Fruit fly (Drosophila melanogaster) whole organism, embryonic: ENCODE measurements around the gene spn-B.
A peak's percentile ranks its signal among the peaks of the same experiment; 100 is the strongest.

Experiments
- Ada2b ChIP-seq: fragments of 200-800 bp; sonication (Bioruptor generic); IDR thresholded peaks from 2 replicates; pipeline ENCODE4 v1.3.6; 2022; ENCODE audit warnings: missing biosample characterization, missing genetic modification characterization
- CG10267 ChIP-seq: fragments of 200-800 bp; sonication (Bioruptor generic); optimal IDR thresholded peaks from 2 replicates; lab custom pipeline; 2018; ENCODE audit warnings: missing biosample characterization, mild to moderate bottlenecking, missing genetic modification characterization, moderate library complexity
- CG10274 ChIP-seq: fragments of 200-800 bp; sonication (Bioruptor generic); optimal IDR thresholded peaks from 3 replicates; lab custom pipeline; 2017; ENCODE audit warnings: missing biosample characterization, mild to moderate bottlenecking, missing genetic modification characterization
- CG10565 ChIP-seq: fragments of 200-800 bp; sonication (Bioruptor generic); optimal IDR thresholded peaks from 3 replicates; lab custom pipeline; 2016; ENCODE audit warnings: missing biosample characterization, mild to moderate bottlenecking, missing genetic modification characterization
- CG11247 ChIP-seq: fragments of 200-800 bp; sonication (Bioruptor generic); IDR thresholded peaks from 2 replicates; pipeline ENCODE4 v1.3.6; 2022; ENCODE audit warnings: missing biosample characterization, missing genetic modification characterization
- CG1233 ChIP-seq: fragments of 200-800 bp; sonication (Bioruptor generic); optimal IDR thresholded peaks from 4 replicates; lab custom pipeline; 2018; ENCODE audit warnings: missing biosample characterization, mild to moderate bottlenecking, missing genetic modification characterization
- CG12942 ChIP-seq: fragments of 200-800 bp; sonication (Bioruptor generic); optimal IDR thresholded peaks from 3 replicates; lab custom pipeline; 2016; ENCODE audit warnings: missing biosample characterization, missing genetic modification characterization
- CG15514 ChIP-seq: fragments of 200-800 bp; sonication (Bioruptor generic); optimal IDR thresholded peaks from 3 replicates; lab custom pipeline; 2017; ENCODE audit warnings: missing biosample characterization, missing genetic modification characterization, mild to moderate bottlenecking, moderate library complexity, missing genetic modification reagents
- CG17186 ChIP-seq: fragments of 200-800 bp; sonication (Bioruptor generic); optimal IDR thresholded peaks from 3 replicates; lab custom pipeline; 2017; ENCODE audit warnings: missing biosample characterization, missing genetic modification reagents, missing genetic modification characterization
- CG18011 ChIP-seq: fragments of 200-800 bp; sonication (Bioruptor generic); optimal IDR thresholded peaks from 2 replicates; lab custom pipeline; 2017; ENCODE audit warnings: missing biosample characterization, missing genetic modification characterization, mild to moderate bottlenecking, moderate library complexity, missing genotype
- CG2116 ChIP-seq: fragments of 200-800 bp; sonication (Bioruptor generic); optimal IDR thresholded peaks from 3 replicates; lab custom pipeline; 2018; ENCODE audit warnings: missing biosample characterization, mild to moderate bottlenecking, missing genetic modification characterization
- CG2129 ChIP-seq: fragments of 200-800 bp; sonication (Bioruptor generic); IDR thresholded peaks from 2 replicates; pipeline ENCODE4 v1.3.6; 2022; ENCODE audit warnings: missing biosample characterization, missing genetic modification characterization; ENCODE audit not compliant: partially characterized antibody
- CG3065 ChIP-seq: fragments of 200-800 bp; sonication (Bioruptor generic); optimal IDR thresholded peaks from 2 replicates; lab custom pipeline; 2016; ENCODE audit warnings: missing biosample characterization, missing genetic modification characterization
- CG33557 ChIP-seq: fragments of 200-800 bp; sonication (Bioruptor generic); optimal IDR thresholded peaks from 2 replicates; lab custom pipeline; 2019; ENCODE audit warnings: missing biosample characterization, mild to moderate bottlenecking, missing genetic modification characterization, moderate library complexity
- CG4282 ChIP-seq: fragments of 200-800 bp; sonication (Bioruptor generic); optimal IDR thresholded peaks from 2 replicates; lab custom pipeline; 2016; ENCODE audit warnings: missing biosample characterization, missing genetic modification characterization
- CG43689 ChIP-seq: fragments of 200-800 bp; sonication (Bioruptor generic); IDR thresholded peaks from 2 replicates; pipeline ENCODE4 v1.3.6; 2022; ENCODE audit warnings: missing biosample characterization, missing genetic modification characterization
- CG4404 ChIP-seq: fragments of 200-800 bp; sonication (Bioruptor generic); IDR thresholded peaks from 2 replicates; pipeline ENCODE4 v1.3.6; 2022; ENCODE audit warnings: missing biosample characterization, missing genetic modification characterization
- CG4424 ChIP-seq: fragments of 200-800 bp; sonication (Bioruptor generic); optimal IDR thresholded peaks from 3 replicates; lab custom pipeline; 2016; ENCODE audit warnings: missing biosample characterization, missing genetic modification characterization
- CG6689 ChIP-seq: fragments of 200-800 bp; sonication (Bioruptor generic); IDR thresholded peaks from 2 replicates; pipeline ENCODE4 v1.3.6; 2022; ENCODE audit warnings: missing biosample characterization, missing genetic modification characterization
- CG6813 ChIP-seq: fragments of 200-800 bp; sonication (Bioruptor generic); optimal IDR thresholded peaks from 2 replicates; lab custom pipeline; 2017; ENCODE audit warnings: missing biosample characterization, missing genetic modification characterization, mild to moderate bottlenecking, moderate library complexity, missing genetic modification reagents
- CG7271 ChIP-seq: fragments of 200-800 bp; sonication (Bioruptor generic); optimal IDR thresholded peaks from 2 replicates; lab custom pipeline; 2018; ENCODE audit warnings: missing biosample characterization, mild to moderate bottlenecking, missing genetic modification characterization, moderate library complexity
- CG7963 ChIP-seq: fragments of 200-800 bp; sonication (Bioruptor generic); IDR thresholded peaks from 3 replicates; pipeline ENCODE4 v1.3.6; 2022; ENCODE audit warnings: missing biosample characterization, missing genetic modification characterization; ENCODE audit not compliant: partially characterized antibody
- CG8089 ChIP-seq: fragments of 200-800 bp; sonication (Bioruptor generic); optimal IDR thresholded peaks from 3 replicates; lab custom pipeline; 2016; ENCODE audit warnings: missing biosample characterization, missing genetic modification characterization
- CG9817 ChIP-seq: fragments of 200-800 bp; sonication (Bioruptor generic); optimal IDR thresholded peaks from 2 replicates; lab custom pipeline; 2018; ENCODE audit warnings: missing biosample characterization, mild to moderate bottlenecking, missing genetic modification characterization, moderate library complexity
- CG9932 ChIP-seq: fragments of 200-800 bp; sonication (Bioruptor generic); IDR thresholded peaks from 2 replicates; pipeline ENCODE4 v1.3.6; 2022; ENCODE audit warnings: missing biosample characterization, missing genetic modification characterization
- Dll ChIP-seq: fragments of 200-800 bp; sonication (Bioruptor generic); IDR thresholded peaks from 4 replicates; pipeline ENCODE4 v1.3.6; 2022; ENCODE audit warnings: missing biosample characterization, missing genetic modification characterization; ENCODE audit not compliant: partially characterized antibody
- Ets65A ChIP-seq: fragments of 200-800 bp; sonication (Bioruptor generic); peaks from one replicate; lab custom pipeline; 2016; ENCODE audit warnings: missing biosample characterization, missing genetic modification characterization
- HLHmδ ChIP-seq: fragments of 200-800 bp; sonication (Bioruptor generic); optimal IDR thresholded peaks from 2 replicates; lab custom pipeline; 2018; ENCODE audit warnings: missing biosample characterization, mild to moderate bottlenecking, missing genetic modification characterization, moderate library complexity
- HmgD ChIP-seq: fragments of 200-800 bp; sonication (Bioruptor generic); optimal IDR thresholded peaks from 3 replicates; lab custom pipeline; 2016; ENCODE audit warnings: missing biosample characterization, missing genetic modification characterization
- Hr39 ChIP-seq: fragments of >200 bp; optimal IDR thresholded peaks from 2 replicates; lab custom pipeline; 2017
- Jarid2 ChIP-seq: fragments of 200-800 bp; sonication (Bioruptor generic); optimal IDR thresholded peaks from 3 replicates; lab custom pipeline; 2017; ENCODE audit warnings: mild to moderate bottlenecking, missing biosample characterization, missing genetic modification reagents, missing genetic modification characterization
- Myb ChIP-seq: fragments of 200-800 bp; sonication (Bioruptor generic); optimal IDR thresholded peaks from 2 replicates; lab custom pipeline; 2016; ENCODE audit warnings: missing biosample characterization, missing genetic modification characterization
- dan ChIP-seq: fragments of 200-800 bp; sonication (Bioruptor generic); IDR thresholded peaks from 2 replicates; pipeline ENCODE4 v1.3.6; 2022; ENCODE audit warnings: missing biosample characterization, missing genetic modification characterization
- esg ChIP-seq: fragments of 200-800 bp; sonication (Bioruptor generic); conservative IDR thresholded peaks from 2 replicates; pipeline ENCODE4 v1.3.6; 2022; ENCODE audit warnings: missing biosample characterization, missing genetic modification characterization
- ewg ChIP-seq: fragments of 200-800 bp; sonication (Bioruptor generic); optimal IDR thresholded peaks from 3 replicates; lab custom pipeline; 2017; ENCODE audit warnings: mild to moderate bottlenecking, missing biosample characterization, missing genetic modification reagents, missing genetic modification characterization
- gem ChIP-seq: fragments of 200-800 bp; sonication (Bioruptor generic); optimal IDR thresholded peaks from 2 replicates; lab custom pipeline; 2019; ENCODE audit warnings: missing biosample characterization, mild to moderate bottlenecking, missing genetic modification characterization, moderate library complexity
- jing ChIP-seq: fragments of 200-800 bp; sonication (Bioruptor generic); optimal IDR thresholded peaks from 2 replicates; lab custom pipeline; 2018; ENCODE audit warnings: missing biosample characterization, mild to moderate bottlenecking, missing genetic modification characterization
- jumu ChIP-seq: fragments of 200-800 bp; sonication (Bioruptor generic); optimal IDR thresholded peaks from 3 replicates; lab custom pipeline; 2016; ENCODE audit warnings: missing biosample characterization, missing genetic modification characterization
- lab ChIP-seq: fragments of 200-800 bp; sonication (Bioruptor generic); optimal IDR thresholded peaks from 3 replicates; lab custom pipeline; 2017; ENCODE audit warnings: missing biosample characterization, missing genetic modification characterization, mild to moderate bottlenecking, moderate library complexity, missing genetic modification reagents
- luna ChIP-seq: fragments of 200-800 bp; sonication (Bioruptor generic); optimal IDR thresholded peaks from 2 replicates; lab custom pipeline; 2016; ENCODE audit warnings: missing biosample characterization, missing genetic modification characterization
- mld ChIP-seq: fragments of 200-800 bp; sonication (Bioruptor generic); IDR thresholded peaks from 3 replicates; pipeline ENCODE4 v1.3.6; 2022; ENCODE audit warnings: missing biosample characterization, missing genetic modification characterization; ENCODE audit not compliant: partially characterized antibody
- nerfin-1 ChIP-seq: fragments of 200-800 bp; sonication (Bioruptor generic); optimal IDR thresholded peaks from 3 replicates; lab custom pipeline; 2019; ENCODE audit warnings: missing biosample characterization, mild to moderate bottlenecking, missing genetic modification characterization, moderate library complexity
- pan ChIP-seq, 4 experiments: fragments of >200 bp in 3 of 4; fragments of 200-800 bp in 1 of 4; sonication (Bioruptor generic) in 1 of 4; optimal IDR thresholded peaks in 3 of 4; IDR thresholded peaks in 1 of 4; 2 replicates each; pipeline versions ENCODE4 v1.3.6 to Lab custom; 2017 to 2022; ENCODE audit warnings: missing biosample characterization in 2 of 4, missing genetic modification characterization in 2 of 4, mixed read lengths in 1 of 4
- pita ChIP-seq: fragments of 200-800 bp; sonication (Bioruptor generic); optimal IDR thresholded peaks from 2 replicates; lab custom pipeline; 2017; ENCODE audit warnings: missing biosample characterization, mild to moderate bottlenecking, missing genetic modification characterization
- prd ChIP-seq, 3 experiments: fragments of >200 bp in 2 of 3; fragments of 200-800 bp in 1 of 3; sonication (Bioruptor generic) in 1 of 3; optimal IDR thresholded peaks in 2 of 3; IDR thresholded peaks in 1 of 3; 2 replicates in 2 of 3; 3 replicates in 1 of 3; pipeline versions ENCODE4 v1.3.6 to Lab custom; 2017 to 2022; ENCODE audit warnings: missing biosample characterization in 1 of 3, missing genetic modification characterization in 1 of 3
- run ChIP-seq: fragments of 200-800 bp; sonication (Bioruptor generic); optimal IDR thresholded peaks from 3 replicates; lab custom pipeline; 2018; ENCODE audit warnings: missing biosample characterization, mild to moderate bottlenecking, missing genetic modification characterization

Gene spn-B

dm6 chr3R:14346838-14347745, 19.2 kb downstream of the spn-B start (continued):
- TF ChIP-seq dan (GFP tag; lab: Robert Waterston, UW) (no peak), CG11247 (GFP tag; lab: Robert Waterston, UW) (no peak), ewg (GFP tag; lab: Kevin White, UChicago) (no peak), CG1233 (GFP tag; lab: Kevin White, UChicago) (peak; percentile 15), pan (optimal IDR thresholded peaks at IDR 0.05; lab: Kevin White, UChicago) (no peak), pan (GFP tag; optimal IDR thresholded peaks at IDR 0.05 in 1 of 2, IDR thresholded peaks at IDR 0.05 in 1 of 2) (peak in 1 of 2 experiments; percentile 61), CG4404 (GFP tag; lab: Robert Waterston, UW) (no peak), Myb (GFP tag; lab: Kevin White, UChicago) (no peak), HLHmδ (GFP tag; lab: Kevin White, UChicago) (no peak), Jarid2 (GFP tag; lab: Kevin White, UChicago) (peak; percentile 25), run (peak; percentile 10), esg (no peak; the same call in 1 of the 2 replicates), CG12942 (GFP tag; lab: Kevin White, UChicago) (peak; percentile 12), CG6813 (no peak), CG15514 (GFP tag; lab: Kevin White, UChicago) (peak; percentile 54), CG2129 (GFP tag; lab: Robert Waterston, UW) (no peak), CG10267 (tag; lab: Kevin White, UChicago) (peak; percentile 38), CG10565 (no peak), CG43689 (GFP tag; lab: Robert Waterston, UW) (no peak), lab (GFP tag; lab: Kevin White, UChicago) (peak; percentile 84), CG7963 (GFP tag; lab: Robert Waterston, UW) (no peak), CG6689 (GFP tag; lab: Robert Waterston, UW) (peak; percentile 58; the same call in 1 of the 2 replicates), jing (GFP tag; lab: Kevin White, UChicago) (no peak), Ada2b (peak; percentile 27; the same call in 1 of the 2 replicates), nerfin-1 (tag; lab: Kevin White, UChicago) (no peak), mld (no peak), CG4282 (GFP tag; lab: Kevin White, UChicago) (no peak), CG9932 (peak; percentile 30; the same call in 1 of the 2 replicates), luna (no peak), prd (optimal IDR thresholded peaks at IDR 0.05; lab: Kevin White, UChicago) (no peak), prd (GFP tag; IDR thresholded peaks at IDR 0.05; lab: Robert Waterston, UW) (peak; percentile 28; the same call in 1 of the 3 replicates), CG9817 (tag; lab: Kevin White, UChicago) (peak; percentile 41), CG3065 (GFP tag; lab: Kevin White, UChicago) (no peak), CG33557 (GFP tag; lab: Kevin White, UChicago) (no peak), CG8089 (GFP tag; lab: Kevin White, UChicago) (no peak), Ets65A (peak; percentile 93), Dll (peak; percentile 53; the same call in 2 of the 4 replicates), HmgD (no peak), Hr39 (lab: Kevin White, UChicago) (no peak), CG2116 (peak; percentile 16), CG18011 (GFP tag; lab: Kevin White, UChicago) (peak; percentile 40), CG10274 (GFP tag; lab: Kevin White, UChicago) (peak; percentile 44), jumu (GFP tag; lab: Kevin White, UChicago) (peak; percentile 23), CG17186 (no peak), CG7271 (tag; lab: Kevin White, UChicago) (no peak), gem (peak; percentile 81), CG4424 (peak; percentile 64), pita (GFP tag; lab: Kevin White, UChicago) (no peak)
